Fruit fly (Drosophila melanogaster) whole organism, embryonic: ENCODE data around the gene Ran-like.

ENCODE experiments used
- CG10147 ChIP-seq: fragments of 200-800 bp; sonication (Bioruptor generic); optimal IDR thresholded peaks from 2 replicates; lab custom pipeline; 2019; ENCODE audit warnings: missing biosample characterization, mild to moderate bottlenecking, missing genetic modification characterization, moderate library complexity
- CG15514 ChIP-seq: fragments of 200-800 bp; sonication (Bioruptor generic); optimal IDR thresholded peaks from 3 replicates; lab custom pipeline; 2017; ENCODE audit warnings: missing biosample characterization, missing genetic modification characterization, mild to moderate bottlenecking, moderate library complexity, missing genetic modification reagents
- CG17568 ChIP-seq: fragments of 200-800 bp; sonication (Bioruptor generic); optimal IDR thresholded peaks from 2 replicates; lab custom pipeline; 2018; ENCODE audit warnings: missing biosample characterization, mild to moderate bottlenecking, missing genetic modification characterization, moderate library complexity
- CG30431 ChIP-seq: fragments of 200-800 bp; sonication (Bioruptor generic); optimal IDR thresholded peaks from 2 replicates; lab custom pipeline; 2017; ENCODE audit warnings: missing biosample characterization, missing genetic modification characterization
- CG4424 ChIP-seq: fragments of 200-800 bp; sonication (Bioruptor generic); optimal IDR thresholded peaks from 3 replicates; lab custom pipeline; 2016; ENCODE audit warnings: missing biosample characterization, missing genetic modification characterization
- CG4730 ChIP-seq: fragments of 200-800 bp; sonication (Bioruptor generic); IDR thresholded peaks from 2 replicates; pipeline ENCODE4 v1.3.6; 2022; ENCODE audit warnings: missing biosample characterization, missing genetic modification characterization
- CG9797 ChIP-seq: fragments of 200-800 bp; sonication (Bioruptor generic); optimal IDR thresholded peaks from 3 replicates; lab custom pipeline; 2018; ENCODE audit warnings: missing biosample characterization, mild to moderate bottlenecking, missing genetic modification characterization
- Deaf1 ChIP-seq: fragments of 200-800 bp; optimal IDR thresholded peaks from 3 replicates; lab custom pipeline; 2019; ENCODE audit warnings: missing biosample characterization, mild to moderate bottlenecking, missing genetic modification characterization, moderate library complexity
- Dek ChIP-seq: fragments of 200-800 bp; sonication (Bioruptor generic); optimal IDR thresholded peaks from 3 replicates; lab custom pipeline; 2019; ENCODE audit warnings: missing biosample characterization, mild to moderate bottlenecking, missing genetic modification characterization, moderate library complexity
- Dfd ChIP-seq, 2 experiments: fragments of >200 bp; optimal IDR thresholded peaks; 2 replicates each; lab custom pipeline; 2017; ENCODE audit warnings: missing biosample characterization in 2 of 2, missing genetic modification characterization in 2 of 2
- Poxn ChIP-seq: fragments of 200-800 bp; sonication (Bioruptor generic); IDR thresholded peaks from 2 replicates; pipeline ENCODE4 v1.3.6; 2022; ENCODE audit warnings: missing biosample characterization, missing genetic modification characterization
- lmd ChIP-seq: fragments of 200-800 bp; sonication (Bioruptor generic); IDR thresholded peaks from 2 replicates; pipeline ENCODE4 v1.3.6; 2022; ENCODE audit warnings: missing biosample characterization, missing genetic modification characterization
- ttk ChIP-seq: fragments of 200-800 bp; sonication (Bioruptor generic); IDR thresholded peaks from 2 replicates; pipeline ENCODE4 v2.1.2; 2022; ENCODE audit warnings: missing biosample characterization, missing genetic modification characterization

DNA sequence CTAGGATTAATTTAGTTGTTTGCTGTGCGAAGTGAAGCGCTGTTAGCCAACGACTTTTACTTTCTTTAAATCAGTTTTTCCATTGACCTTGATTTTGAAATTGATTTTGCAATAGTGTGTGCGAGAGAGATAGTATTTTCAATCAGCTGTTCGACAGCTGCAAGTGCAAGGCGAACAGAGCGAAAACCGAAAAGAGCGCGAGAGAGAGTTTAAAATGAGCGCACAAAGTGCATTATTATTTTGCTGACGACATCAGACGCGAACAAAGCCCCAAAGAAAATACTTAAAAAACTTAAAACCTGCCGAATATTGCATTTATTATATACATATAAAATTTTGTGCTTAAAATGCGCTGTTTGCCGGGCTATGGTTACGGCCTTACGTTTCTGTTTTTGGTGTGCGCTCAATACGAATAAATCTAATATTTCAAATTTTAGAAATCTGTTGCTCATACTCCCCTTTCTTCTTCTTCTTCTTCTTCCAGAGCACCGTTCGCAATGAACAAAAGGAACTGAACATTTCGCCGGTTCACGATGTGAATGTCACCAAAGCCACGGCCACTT is 26.6 kb upstream of the Ran-like start:
- TF ChIP-seq CG9797 (GFP tag; lab: Kevin White, UChicago): no peak
- no peak for TF ChIP-seq ttk (GFP tag; lab: Robert Waterston, UW)
- no peak for TF ChIP-seq CG30431 (GFP tag; lab: Kevin White, UChicago)
- TF ChIP-seq lmd: no peak
- TF ChIP-seq Deaf1 (tag; lab: Kevin White, UChicago): no peak
- no peak for TF ChIP-seq CG4424
- no peak for TF ChIP-seq CG10147 (GFP tag; lab: Kevin White, UChicago)
- no peak for TF ChIP-seq Dek (tag; lab: Kevin White, UChicago)
- no peak for TF ChIP-seq CG4730 (GFP tag; lab: Robert Waterston, UW)
- no peak for TF ChIP-seq Poxn (GFP tag; lab: Robert Waterston, UW)
- TF ChIP-seq CG17568 (GFP tag; lab: Kevin White, UChicago): no peak
- TF ChIP-seq CG15514 (GFP tag; lab: Kevin White, UChicago): peak; percentile 60
- no peak for TF ChIP-seq Dfd (GFP tag; optimal IDR thresholded peaks at IDR 0.05; lab: Kevin White, UChicago)
